Fruit fly (Drosophila melanogaster) whole organism, embryonic: ENCODE measurements around the gene CG32847.

Source experiments
- ATbp ChIP-seq: fragments of 200-800 bp; sonication (Bioruptor generic); optimal IDR thresholded peaks from 2 replicates; lab custom pipeline; 2017; ENCODE audit warnings: missing biosample characterization, mild to moderate bottlenecking, missing genetic modification characterization, missing genetic modification reagents
- Adf1 ChIP-seq: fragments of 200-800 bp; sonication (Bioruptor generic); IDR thresholded peaks from 2 replicates; pipeline ENCODE4 v1.3.6; 2022; ENCODE audit warnings: missing biosample characterization, missing genetic modification characterization
- Atf3 ChIP-seq: fragments of 200-800 bp; sonication (Bioruptor generic); optimal IDR thresholded peaks from 3 replicates; lab custom pipeline; 2016; ENCODE audit warnings: missing biosample characterization, missing genetic modification characterization
- CG11398 ChIP-seq: fragments of 200-800 bp; sonication (Bioruptor generic); optimal IDR thresholded peaks from 2 replicates; lab custom pipeline; 2016; ENCODE audit warnings: missing biosample characterization, missing genetic modification characterization
- CG13424 ChIP-seq: fragments of 200-800 bp; sonication (Bioruptor generic); optimal IDR thresholded peaks from 2 replicates; lab custom pipeline; 2019; ENCODE audit warnings: missing biosample characterization, mild to moderate bottlenecking, missing genetic modification characterization, moderate library complexity
- CG14710 ChIP-seq: fragments of 200-800 bp; sonication (Bioruptor generic); optimal IDR thresholded peaks from 3 replicates; lab custom pipeline; 2019; ENCODE audit warnings: missing biosample characterization, mild to moderate bottlenecking, missing genetic modification characterization, moderate library complexity
- CG15011 ChIP-seq: fragments of 200-800 bp; sonication (Bioruptor generic); optimal IDR thresholded peaks from 3 replicates; lab custom pipeline; 2018; ENCODE audit warnings: missing biosample characterization, mild to moderate bottlenecking, missing genetic modification characterization
- CG15269 ChIP-seq: fragments of 200-800 bp; sonication (Bioruptor generic); optimal IDR thresholded peaks from 2 replicates; lab custom pipeline; 2018; ENCODE audit warnings: missing biosample characterization, mild to moderate bottlenecking, missing genetic modification characterization, moderate library complexity
- CG31441 ChIP-seq: fragments of 200-800 bp; sonication (Bioruptor generic); IDR thresholded peaks from 2 replicates; pipeline ENCODE4 v1.3.6; 2022; ENCODE audit warnings: missing biosample characterization, missing genetic modification characterization
- CG34224 ChIP-seq: fragments of 200-800 bp; sonication (Bioruptor generic); IDR thresholded peaks from 3 replicates; pipeline ENCODE4 v1.3.6; 2022; ENCODE audit warnings: missing biosample characterization, missing genetic modification characterization; ENCODE audit not compliant: partially characterized antibody
- CG8281 ChIP-seq: fragments of 200-800 bp; sonication (Bioruptor generic); optimal IDR thresholded peaks from 2 replicates; lab custom pipeline; 2018; ENCODE audit warnings: missing biosample characterization, mild to moderate bottlenecking, missing genetic modification characterization, moderate library complexity
- CG8388 ChIP-seq: fragments of 200-800 bp; sonication (Bioruptor generic); optimal IDR thresholded peaks from 2 replicates; lab custom pipeline; 2019; ENCODE audit warnings: missing biosample characterization, mild to moderate bottlenecking, missing genetic modification characterization, moderate library complexity
- CG8765 ChIP-seq: fragments of 200-800 bp; sonication (Bioruptor generic); IDR thresholded peaks from 2 replicates; pipeline ENCODE4 v1.3.6; 2022; ENCODE audit warnings: missing biosample characterization, missing genetic modification characterization
- CG9797 ChIP-seq: fragments of 200-800 bp; sonication (Bioruptor generic); optimal IDR thresholded peaks from 3 replicates; lab custom pipeline; 2018; ENCODE audit warnings: missing biosample characterization, mild to moderate bottlenecking, missing genetic modification characterization
- Chrac-16 ChIP-seq: fragments of 200-800 bp; sonication (Bioruptor generic); optimal IDR thresholded peaks from 3 replicates; lab custom pipeline; 2016; ENCODE audit warnings: missing biosample characterization, missing genetic modification characterization
- D19A ChIP-seq: fragments of 200-800 bp; optimal IDR thresholded peaks from 3 replicates; lab custom pipeline; 2019; ENCODE audit warnings: missing biosample characterization, mild to moderate bottlenecking, missing genetic modification characterization, moderate library complexity
- Dad ChIP-seq: fragments of 200-800 bp; sonication (Bioruptor generic); optimal IDR thresholded peaks from 3 replicates; lab custom pipeline; 2016; ENCODE audit warnings: missing biosample characterization, missing genetic modification characterization
- Fer2 ChIP-seq: fragments of 200-800 bp; sonication (Bioruptor generic); optimal IDR thresholded peaks from 2 replicates; lab custom pipeline; 2018; ENCODE audit warnings: missing biosample characterization, mild to moderate bottlenecking, missing genetic modification characterization, moderate library complexity
- GATAe ChIP-seq: fragments of 200-800 bp; sonication (Bioruptor generic); conservative IDR thresholded peaks from 2 replicates; pipeline ENCODE4 v1.3.6; 2022; ENCODE audit warnings: missing biosample characterization, missing genetic modification characterization
- Gug ChIP-seq: fragments of 200-800 bp; sonication (Bioruptor generic); IDR thresholded peaks from 4 replicates; pipeline ENCODE4 v1.3.6; 2022; ENCODE audit warnings: missing biosample characterization, missing genetic modification characterization
- Med ChIP-seq: fragments of 200-800 bp; sonication (Bioruptor generic); peaks from one replicate; lab custom pipeline; 2016; ENCODE audit warnings: missing biosample characterization, missing genetic modification characterization, mild to moderate bottlenecking, inconsistent platforms, moderate library complexity
- Mrtf ChIP-seq: fragments of 200-800 bp; sonication (Bioruptor generic); IDR thresholded peaks from 3 replicates; pipeline ENCODE4 v1.3.6; 2022; ENCODE audit warnings: missing biosample characterization, missing genetic modification characterization
- Optix ChIP-seq: fragments of 200-800 bp; sonication (Bioruptor generic); IDR thresholded peaks from 3 replicates; pipeline ENCODE4 v1.3.6; 2022; ENCODE audit warnings: missing biosample characterization, missing genetic modification characterization
- PHDP ChIP-seq: fragments of 200-800 bp; sonication (Bioruptor generic); optimal IDR thresholded peaks from 3 replicates; lab custom pipeline; 2018; ENCODE audit warnings: missing biosample characterization, mild to moderate bottlenecking, missing genetic modification characterization, moderate library complexity
- Pdp1 ChIP-seq, 2 experiments: fragments of 200-800 bp; sonication (Bioruptor generic); optimal IDR thresholded peaks; 3 replicates each; lab custom pipeline; 2016; ENCODE audit warnings: missing biosample characterization in 2 of 2, missing genetic modification characterization in 2 of 2, mild to moderate bottlenecking in 1 of 2, moderate library complexity in 1 of 2
- Xbp1 ChIP-seq: fragments of 200-800 bp; sonication (Bioruptor generic); optimal IDR thresholded peaks from 3 replicates; lab custom pipeline; 2016; ENCODE audit warnings: missing biosample characterization, mild to moderate bottlenecking, missing genetic modification characterization
- abd-A ChIP-seq: fragments of 200-800 bp; sonication (Bioruptor generic); optimal IDR thresholded peaks from 3 replicates; lab custom pipeline; 2019; ENCODE audit warnings: missing biosample characterization, mild to moderate bottlenecking, missing genetic modification characterization, moderate library complexity
- amos ChIP-seq: fragments of 200-800 bp; sonication (Bioruptor generic); IDR thresholded peaks from 2 replicates; pipeline ENCODE4 v1.3.6; 2022; ENCODE audit warnings: missing biosample characterization, missing genetic modification characterization; ENCODE audit not compliant: partially characterized antibody
- bcd ChIP-seq: fragments of 200-800 bp; sonication (Bioruptor generic); optimal IDR thresholded peaks from 2 replicates; lab custom pipeline; 2017; ENCODE audit warnings: missing biosample characterization, mild to moderate bottlenecking, missing genetic modification characterization
- cas ChIP-seq: fragments of 200-800 bp; sonication (Bioruptor generic); IDR thresholded peaks from 2 replicates; pipeline ENCODE4 v1.3.6; 2022; ENCODE audit warnings: missing biosample characterization, missing genetic modification characterization
- chif ChIP-seq, 2 experiments: fragments of 200-800 bp; sonication (Bioruptor generic); optimal IDR thresholded peaks; 3 replicates each; lab custom pipeline; 2016; ENCODE audit warnings: missing biosample characterization in 2 of 2, missing genetic modification characterization in 2 of 2
- chinmo ChIP-seq: fragments of 200-800 bp; sonication (Bioruptor generic); IDR thresholded peaks from 4 replicates; pipeline ENCODE4 v1.3.6; 2022; ENCODE audit warnings: missing biosample characterization, missing genetic modification characterization; ENCODE audit not compliant: partially characterized antibody
- dmrt99B ChIP-seq: fragments of 200-800 bp; sonication (Bioruptor generic); optimal IDR thresholded peaks from 2 replicates; lab custom pipeline; 2018; ENCODE audit warnings: missing biosample characterization, mild to moderate bottlenecking, missing genetic modification characterization, moderate library complexity
- ftz-f1 ChIP-seq: fragments of 200-800 bp; sonication (Bioruptor generic); optimal IDR thresholded peaks from 2 replicates; lab custom pipeline; 2016; ENCODE audit warnings: missing biosample characterization, missing genetic modification characterization
- hbn ChIP-seq: fragments of 200-800 bp; sonication (Bioruptor generic); IDR thresholded peaks from 2 replicates; pipeline ENCODE4 v1.3.6; 2022; ENCODE audit warnings: missing biosample characterization, missing genetic modification characterization; ENCODE audit not compliant: partially characterized antibody
- insv ChIP-seq, 2 experiments: fragments of 200-800 bp; sonication (Bioruptor generic); optimal IDR thresholded peaks; 3 replicates each; lab custom pipeline; 2016 to 2018; ENCODE audit warnings: missing biosample characterization in 2 of 2, missing genetic modification characterization in 2 of 2
- kay ChIP-seq: fragments of 200-800 bp; sonication (Bioruptor generic); optimal IDR thresholded peaks from 2 replicates; lab custom pipeline; 2016; ENCODE audit warnings: missing biosample characterization, missing genetic modification characterization
- nmo ChIP-seq: fragments of 200-800 bp; sonication (Bioruptor generic); optimal IDR thresholded peaks from 2 replicates; lab custom pipeline; 2018; ENCODE audit warnings: missing biosample characterization, mild to moderate bottlenecking, missing genetic modification characterization, moderate library complexity
- nom ChIP-seq: fragments of 200-800 bp; sonication (Bioruptor generic); optimal IDR thresholded peaks from 2 replicates; lab custom pipeline; 2017; ENCODE audit warnings: missing biosample characterization, missing genetic modification characterization, mild to moderate bottlenecking, moderate library complexity, missing genetic modification reagents
- oc ChIP-seq: fragments of 200-800 bp; sonication (Bioruptor generic); optimal IDR thresholded peaks from 2 replicates; lab custom pipeline; 2018; ENCODE audit warnings: missing biosample characterization, mild to moderate bottlenecking, missing genetic modification characterization, moderate library complexity
- pfk ChIP-seq: fragments of 200-800 bp; sonication (Bioruptor generic); optimal IDR thresholded peaks from 2 replicates; lab custom pipeline; 2018; ENCODE audit warnings: missing biosample characterization, mild to moderate bottlenecking, missing genetic modification characterization, moderate library complexity
- phol ChIP-seq: fragments of 200-800 bp; sonication (Bioruptor generic); optimal IDR thresholded peaks from 3 replicates; lab custom pipeline; 2018; ENCODE audit warnings: missing biosample characterization, mild to moderate bottlenecking, missing genetic modification characterization, moderate library complexity
- ranshi ChIP-seq: fragments of 200-800 bp; sonication (Bioruptor generic); IDR thresholded peaks from 2 replicates; pipeline ENCODE4 v1.3.6; 2022; ENCODE audit warnings: missing biosample characterization, missing genetic modification characterization
- shn ChIP-seq: fragments of 200-800 bp; sonication (Bioruptor generic); optimal IDR thresholded peaks from 3 replicates; lab custom pipeline; 2016; ENCODE audit warnings: missing biosample characterization, missing genetic modification characterization
- sim ChIP-seq: fragments of 200-800 bp; sonication (Bioruptor generic); IDR thresholded peaks from 2 replicates; pipeline ENCODE4 v1.3.6; 2022; ENCODE audit warnings: missing biosample characterization, missing genetic modification characterization
- tin ChIP-seq: fragments of 200-800 bp; sonication (Bioruptor generic); optimal IDR thresholded peaks from 3 replicates; lab custom pipeline; 2016; ENCODE audit warnings: missing biosample characterization, missing genetic modification characterization
- wdn ChIP-seq: fragments of 200-800 bp; sonication (Bioruptor generic); IDR thresholded peaks from 2 replicates; pipeline ENCODE4 v1.3.6; 2022; ENCODE audit warnings: missing biosample characterization, missing genetic modification characterization

CG32847 gene

dm6 chr3L:15142004-15142890 is 20.9 kb downstream of the CG32847 start, which contains the start of gene Pdi (continued):
- TF ChIP-seq sim (GFP tag; lab: Robert Waterston, UW): no peak
- peak; percentile 17 for TF ChIP-seq abd-A
- peak; percentile 84 for TF ChIP-seq Xbp1 (GFP tag; lab: Kevin White, UChicago)
- no peak for TF ChIP-seq Chrac-16
- TF ChIP-seq nom (GFP tag; lab: Kevin White, UChicago): peak; percentile 53
- peak; percentile 59 for TF ChIP-seq CG14710 (tag; lab: Kevin White, UChicago)
- TF ChIP-seq Pdp1 (GFP tag; optimal IDR thresholded peaks at IDR 0.05; lab: Kevin White, UChicago): peak in 1 of 2 experiments; percentile 50
- TF ChIP-seq PHDP (tag; lab: Kevin White, UChicago): peak; percentile 44
- peak; percentile 89 for TF ChIP-seq amos (GFP tag; lab: Robert Waterston, UW)
- TF ChIP-seq Gug (GFP tag; lab: Robert Waterston, UW): 0 out of 4 replicates have a peak, but pooled peaks have one; percentile 2
- no peak for TF ChIP-seq cas (GFP tag; lab: Robert Waterston, UW)
- TF ChIP-seq CG15011 (GFP tag; lab: Kevin White, UChicago): no peak
- TF ChIP-seq oc (tag; lab: Kevin White, UChicago): peak; percentile 33
- peak; percentile 45 for TF ChIP-seq D19A
- TF ChIP-seq CG9797 (GFP tag; lab: Kevin White, UChicago): peak; percentile 74
- TF ChIP-seq wdn (GFP tag; lab: Robert Waterston, UW): no peak
- peak; percentile 37 for TF ChIP-seq CG11398 (GFP tag; lab: Kevin White, UChicago)
- TF ChIP-seq ftz-f1: peak; percentile 28
- peak; percentile 64 for TF ChIP-seq pfk
- TF ChIP-seq ATbp (GFP tag; lab: Kevin White, UChicago): peak; percentile 6
- TF ChIP-seq insv (GFP tag; optimal IDR thresholded peaks at IDR 0.05; lab: Kevin White, UChicago): peak in 1 of 2 experiments; percentile 24
- peak; percentile 62 for TF ChIP-seq nmo
- TF ChIP-seq CG13424 (tag; lab: Kevin White, UChicago): peak; percentile 18
- TF ChIP-seq CG8388 (GFP tag; lab: Kevin White, UChicago): peak; percentile 12
- TF ChIP-seq chif (GFP tag; optimal IDR thresholded peaks at IDR 0.05; lab: Kevin White, UChicago): peak in 1 of 2 experiments; percentile 39
- no peak for TF ChIP-seq Optix (GFP tag; lab: Robert Waterston, UW)
- no peak for TF ChIP-seq GATAe (GFP tag; lab: Robert Waterston, UW)
- TF ChIP-seq Adf1 (GFP tag; lab: Robert Waterston, UW): 0 out of 2 replicates have a peak, but pooled peaks have one; percentile 7
- TF ChIP-seq phol (tag; lab: Kevin White, UChicago): peak; percentile 46
- TF ChIP-seq tin (GFP tag; lab: Kevin White, UChicago): peak; percentile 3
- peak; percentile 64 for TF ChIP-seq hbn (GFP tag; lab: Robert Waterston, UW)
- TF ChIP-seq shn (GFP tag; lab: Kevin White, UChicago): peak; percentile 41
- peak; percentile 91 for TF ChIP-seq Med (GFP tag; lab: Kevin White, UChicago)
- TF ChIP-seq bcd (GFP tag; lab: Kevin White, UChicago): peak; percentile 34
- peak; percentile 76; the same call in 2 of the 4 replicates for TF ChIP-seq chinmo (GFP tag; lab: Robert Waterston, UW)
- TF ChIP-seq Mrtf (GFP tag; lab: Robert Waterston, UW): no peak
- peak; percentile 54 for TF ChIP-seq Dad (GFP tag; lab: Kevin White, UChicago)
- peak; percentile 7 for TF ChIP-seq kay
- peak; percentile 64 for TF ChIP-seq CG34224 (GFP tag; lab: Robert Waterston, UW)
- TF ChIP-seq Atf3 (GFP tag; lab: Kevin White, UChicago): no peak
- TF ChIP-seq ranshi (GFP tag; lab: Robert Waterston, UW): 0 out of 2 replicates have a peak, but pooled peaks have one; percentile 45
- no peak for TF ChIP-seq Fer2 (tag; lab: Kevin White, UChicago)
- TF ChIP-seq CG8765 (GFP tag; lab: Robert Waterston, UW): no peak
- peak; percentile 11 for TF ChIP-seq CG15269 (tag; lab: Kevin White, UChicago)
- peak; percentile 20 for TF ChIP-seq dmrt99B (tag; lab: Kevin White, UChicago)
- TF ChIP-seq CG8281 (tag; lab: Kevin White, UChicago): no peak
- TF ChIP-seq CG31441: 0 out of 2 replicates have a peak, but pooled peaks have one; percentile 25
